Fruit fly (Drosophila melanogaster) whole organism, embryonic: Measurements from ENCODE around the gene Spx.

Experiments used
- Awh ChIP-seq: fragments of 200-800 bp; sonication (Bioruptor generic); IDR thresholded peaks from 2 replicates; pipeline ENCODE4, ENCODE4 v1.3.6; 2022; ENCODE audit warnings: missing biosample characterization, missing genetic modification characterization
- BEAF-32 ChIP-seq: fragments of 200-800 bp; sonication (Bioruptor generic); optimal IDR thresholded peaks from 3 replicates; lab custom pipeline; 2017; ENCODE audit warnings: missing biosample characterization, missing genetic modification characterization, mild to moderate bottlenecking, moderate library complexity, missing genetic modification reagents
- CG10431 ChIP-seq: fragments of 200-800 bp; sonication (Bioruptor generic); optimal IDR thresholded peaks from 3 replicates; lab custom pipeline; 2018; ENCODE audit warnings: missing biosample characterization, mild to moderate bottlenecking, missing genetic modification characterization
- CG10462 ChIP-seq: fragments of 200-800 bp; sonication (Bioruptor generic); optimal IDR thresholded peaks from 2 replicates; lab custom pipeline; 2016; ENCODE audit warnings: missing biosample characterization, missing genetic modification characterization
- CG1233 ChIP-seq: fragments of 200-800 bp; sonication (Bioruptor generic); optimal IDR thresholded peaks from 4 replicates; lab custom pipeline; 2018; ENCODE audit warnings: missing biosample characterization, mild to moderate bottlenecking, missing genetic modification characterization
- CG12744 ChIP-seq: fragments of 200-800 bp; sonication (Bioruptor generic); optimal IDR thresholded peaks from 2 replicates; lab custom pipeline; 2016; ENCODE audit warnings: missing biosample characterization, missing genetic modification characterization
- CG12942 ChIP-seq: fragments of 200-800 bp; sonication (Bioruptor generic); optimal IDR thresholded peaks from 3 replicates; lab custom pipeline; 2016; ENCODE audit warnings: missing biosample characterization, missing genetic modification characterization
- CG13775 ChIP-seq: fragments of 200-800 bp; sonication (Bioruptor generic); optimal IDR thresholded peaks from 3 replicates; lab custom pipeline; 2017; ENCODE audit warnings: missing biosample characterization, mild to moderate bottlenecking, missing genetic modification characterization
- CG14667 ChIP-seq: fragments of 200-800 bp; sonication (Bioruptor generic); IDR thresholded peaks from 2 replicates; pipeline ENCODE4 v1.3.6; 2022; ENCODE audit warnings: missing biosample characterization, missing genetic modification characterization
- CG1529 ChIP-seq: fragments of 200-800 bp; sonication (Bioruptor generic); optimal IDR thresholded peaks from 3 replicates; lab custom pipeline; 2018; ENCODE audit warnings: missing biosample characterization, missing genetic modification characterization
- CG15514 ChIP-seq: fragments of 200-800 bp; sonication (Bioruptor generic); optimal IDR thresholded peaks from 3 replicates; lab custom pipeline; 2017; ENCODE audit warnings: missing biosample characterization, missing genetic modification characterization, mild to moderate bottlenecking, moderate library complexity, missing genetic modification reagents
- CG1602 ChIP-seq: fragments of 200-800 bp; sonication (Bioruptor generic); optimal IDR thresholded peaks from 3 replicates; lab custom pipeline; 2016; ENCODE audit warnings: missing biosample characterization, missing genetic modification characterization
- CG17568 ChIP-seq: fragments of 200-800 bp; sonication (Bioruptor generic); optimal IDR thresholded peaks from 2 replicates; lab custom pipeline; 2018; ENCODE audit warnings: missing biosample characterization, mild to moderate bottlenecking, missing genetic modification characterization, moderate library complexity
- CG31388 ChIP-seq: fragments of 200-800 bp; sonication (Bioruptor generic); optimal IDR thresholded peaks from 2 replicates; lab custom pipeline; 2016; ENCODE audit warnings: missing biosample characterization, missing genetic modification characterization
- CG32532 ChIP-seq: fragments of 200-800 bp; sonication (Bioruptor generic); IDR thresholded peaks from 2 replicates; pipeline ENCODE4 v1.3.6; 2022; ENCODE audit warnings: missing biosample characterization, missing genetic modification characterization
- CG33213 ChIP-seq: fragments of 200-800 bp; sonication (Bioruptor generic); optimal IDR thresholded peaks from 3 replicates; lab custom pipeline; 2016; ENCODE audit warnings: missing biosample characterization, missing genetic modification characterization
- CG42726 ChIP-seq: fragments of 200-800 bp; sonication (Bioruptor generic); IDR thresholded peaks from 2 replicates; pipeline ENCODE4 v1.3.6; 2022; ENCODE audit warnings: missing biosample characterization, missing genetic modification characterization; ENCODE audit not compliant: partially characterized antibody
- CG6654 ChIP-seq: fragments of 200-800 bp; sonication (Bioruptor generic); optimal IDR thresholded peaks from 2 replicates; lab custom pipeline; 2017; ENCODE audit warnings: missing biosample characterization, mild to moderate bottlenecking, missing genetic modification characterization
- CG7987 ChIP-seq: fragments of 200-800 bp; sonication (Bioruptor generic); optimal IDR thresholded peaks from 2 replicates; lab custom pipeline; 2018; ENCODE audit warnings: missing biosample characterization, mild to moderate bottlenecking, missing genetic modification characterization, moderate library complexity
- Dref ChIP-seq: fragments of 200-800 bp; sonication (Bioruptor generic); IDR thresholded peaks from 2 replicates; pipeline ENCODE4 v1.3.6; 2022; ENCODE audit warnings: missing biosample characterization, missing genetic modification characterization
- Drgx ChIP-seq: fragments of 200-800 bp; sonication (Bioruptor generic); IDR thresholded peaks from 2 replicates; pipeline ENCODE4 v1.3.6; 2022; ENCODE audit warnings: missing biosample characterization, missing genetic modification characterization
- Fer1 ChIP-seq: fragments of 200-800 bp; sonication (Bioruptor generic); optimal IDR thresholded peaks from 2 replicates; lab custom pipeline; 2017; ENCODE audit warnings: missing biosample characterization, mild to moderate bottlenecking, missing genetic modification characterization
- NC2α ChIP-seq: fragments of 200-800 bp; sonication (Bioruptor generic); optimal IDR thresholded peaks from 2 replicates; lab custom pipeline; 2016; ENCODE audit warnings: missing biosample characterization, missing genetic modification characterization
- Neu2 ChIP-seq: fragments of 200-800 bp; sonication (Bioruptor generic); optimal IDR thresholded peaks from 3 replicates; lab custom pipeline; 2016; ENCODE audit warnings: missing biosample characterization, missing genetic modification characterization, borderline replicate concordance
- Optix ChIP-seq: fragments of 200-800 bp; sonication (Bioruptor generic); IDR thresholded peaks from 3 replicates; pipeline ENCODE4 v1.3.6; 2022; ENCODE audit warnings: missing biosample characterization, missing genetic modification characterization
- Rx ChIP-seq: fragments of 200-800 bp; sonication (Bioruptor generic); IDR thresholded peaks from 2 replicates; pipeline ENCODE4 v1.3.6; 2022; ENCODE audit warnings: missing biosample characterization, missing genetic modification characterization
- Six4 ChIP-seq: fragments of 200-800 bp; sonication (Bioruptor generic); optimal IDR thresholded peaks from 2 replicates; lab custom pipeline; 2016; ENCODE audit warnings: missing biosample characterization, missing genetic modification characterization
- Spps ChIP-seq: fragments of 200-800 bp; sonication (Bioruptor generic); optimal IDR thresholded peaks from 2 replicates; lab custom pipeline; 2018; ENCODE audit warnings: missing biosample characterization, mild to moderate bottlenecking, missing genetic modification characterization
- Xrp1 ChIP-seq: fragments of 200-800 bp; sonication (Bioruptor generic); IDR thresholded peaks from 2 replicates; pipeline ENCODE4 v1.3.6; 2022; ENCODE audit warnings: missing biosample characterization, missing genetic modification characterization
- aop ChIP-seq: fragments of 200-800 bp; sonication (Bioruptor generic); IDR thresholded peaks from 2 replicates; pipeline ENCODE4 v1.3.6; 2022; ENCODE audit warnings: missing biosample characterization, missing genetic modification characterization
- bbx ChIP-seq: fragments of 200-800 bp; sonication (Bioruptor generic); IDR thresholded peaks from 2 replicates; pipeline ENCODE4 v1.3.6; 2022; ENCODE audit warnings: missing biosample characterization, missing genetic modification characterization; ENCODE audit not compliant: partially characterized antibody
- chinmo ChIP-seq: fragments of 200-800 bp; sonication (Bioruptor generic); IDR thresholded peaks from 4 replicates; pipeline ENCODE4 v1.3.6; 2022; ENCODE audit warnings: missing biosample characterization, missing genetic modification characterization; ENCODE audit not compliant: partially characterized antibody
- croc ChIP-seq: fragments of 200-800 bp; sonication (Bioruptor generic); conservative IDR thresholded peaks from 3 replicates; pipeline ENCODE4 v1.3.6; 2022; ENCODE audit warnings: missing biosample characterization, missing genetic modification characterization
- dan ChIP-seq: fragments of 200-800 bp; sonication (Bioruptor generic); IDR thresholded peaks from 2 replicates; pipeline ENCODE4 v1.3.6; 2022; ENCODE audit warnings: missing biosample characterization, missing genetic modification characterization
- en ChIP-seq: fragments of 200-800 bp; sonication (Bioruptor generic); optimal IDR thresholded peaks from 2 replicates; lab custom pipeline; 2016; ENCODE audit warnings: missing biosample characterization, missing genetic modification characterization
- eve ChIP-seq, 2 experiments: fragments of >200 bp; optimal IDR thresholded peaks; 2 replicates each; lab custom pipeline; 2017; ENCODE audit warnings: missing biosample characterization in 2 of 2, missing genetic modification characterization in 2 of 2
- eyg ChIP-seq: fragments of 200-800 bp; sonication (Bioruptor generic); optimal IDR thresholded peaks from 3 replicates; lab custom pipeline; 2016; ENCODE audit warnings: missing biosample characterization, missing genetic modification characterization
- gce ChIP-seq: fragments of 200-800 bp; sonication (Bioruptor generic); IDR thresholded peaks from 3 replicates; pipeline ENCODE4 v1.3.6; 2022; ENCODE audit warnings: missing biosample characterization, missing genetic modification characterization
- hbn ChIP-seq: fragments of 200-800 bp; sonication (Bioruptor generic); IDR thresholded peaks from 2 replicates; pipeline ENCODE4 v1.3.6; 2022; ENCODE audit warnings: missing biosample characterization, missing genetic modification characterization; ENCODE audit not compliant: partially characterized antibody
- lmd ChIP-seq: fragments of 200-800 bp; sonication (Bioruptor generic); IDR thresholded peaks from 2 replicates; pipeline ENCODE4 v1.3.6; 2022; ENCODE audit warnings: missing biosample characterization, missing genetic modification characterization
- luna ChIP-seq: fragments of 200-800 bp; sonication (Bioruptor generic); optimal IDR thresholded peaks from 2 replicates; lab custom pipeline; 2016; ENCODE audit warnings: missing biosample characterization, missing genetic modification characterization
- maf-S ChIP-seq: fragments of 200-800 bp; sonication (Bioruptor generic); optimal IDR thresholded peaks from 2 replicates; lab custom pipeline; 2016; ENCODE audit warnings: missing biosample characterization, missing genetic modification characterization
- nerfin-2 ChIP-seq: fragments of 200-800 bp; sonication (Bioruptor generic); IDR thresholded peaks from 2 replicates; pipeline ENCODE4 v1.3.6; 2022; ENCODE audit warnings: missing biosample characterization, missing genetic modification characterization; ENCODE audit not compliant: partially characterized antibody
- otp ChIP-seq: fragments of 200-800 bp; sonication (Bioruptor generic); IDR thresholded peaks from 3 replicates; pipeline ENCODE4, ENCODE4 v1.3.6; 2022; ENCODE audit warnings: missing biosample characterization, missing genetic modification characterization
- pan ChIP-seq, 4 experiments: fragments of >200 bp in 3 of 4; fragments of 200-800 bp in 1 of 4; sonication (Bioruptor generic) in 1 of 4; optimal IDR thresholded peaks in 3 of 4; IDR thresholded peaks in 1 of 4; 2 replicates each; pipeline versions ENCODE4 v1.3.6 to Lab custom; 2017 to 2022; ENCODE audit warnings: missing biosample characterization in 2 of 4, missing genetic modification characterization in 2 of 4, mixed read lengths in 1 of 4
- pzg ChIP-seq: fragments of 200-800 bp; sonication (Bioruptor generic); optimal IDR thresholded peaks from 3 replicates; lab custom pipeline; 2018; ENCODE audit warnings: missing biosample characterization, mild to moderate bottlenecking, missing genetic modification characterization, moderate library complexity
- sna ChIP-seq: fragments of 200-800 bp; sonication (Bioruptor generic); IDR thresholded peaks from 2 replicates; pipeline ENCODE4 v1.3.6; 2022; ENCODE audit warnings: missing biosample characterization, missing genetic modification characterization; ENCODE audit not compliant: partially characterized antibody
- unpg ChIP-seq: fragments of 200-800 bp; sonication (Bioruptor generic); optimal IDR thresholded peaks from 3 replicates; lab custom pipeline; 2018; ENCODE audit warnings: missing biosample characterization, mild to moderate bottlenecking, missing genetic modification characterization, moderate library complexity
- usp ChIP-seq: fragments of >200 bp; optimal IDR thresholded peaks from 2 replicates; lab custom pipeline; 2017; ENCODE audit warnings: missing biosample characterization, missing genetic modification characterization
- wor ChIP-seq: fragments of 200-800 bp; sonication (Bioruptor generic); IDR thresholded peaks from 2 replicates; pipeline ENCODE4 v1.3.6; 2022; ENCODE audit warnings: missing biosample characterization, missing genetic modification characterization

Gene Spx

dm6 chrX:6287842-6288241 lies 32.2 kb downstream of the Spx start, which contains the start of the genes Top3beta and wuho (continued):
- TF ChIP-seq chinmo (GFP tag; lab: Robert Waterston, UW) (peak; percentile 85; the same call in 2 of the 4 replicates), CG1529 (GFP tag; lab: Kevin White, UChicago) (no peak), CG1602 (GFP tag; lab: Kevin White, UChicago) (no peak), CG31388 (GFP tag; lab: Kevin White, UChicago) (no peak), dan (GFP tag; lab: Robert Waterston, UW) (no peak), CG12744 (GFP tag; lab: Kevin White, UChicago) (peak; percentile 4), pzg (GFP tag; lab: Kevin White, UChicago) (peak; percentile 100), en (GFP tag; lab: Kevin White, UChicago) (no peak), luna (GFP tag; lab: Kevin White, UChicago) (peak; percentile 15), Xrp1 (GFP tag; lab: Robert Waterston, UW) (no peak), bbx (GFP tag; lab: Robert Waterston, UW) (peak; percentile 79), CG1233 (GFP tag; lab: Kevin White, UChicago) (no peak), CG32532 (GFP tag; lab: Robert Waterston, UW) (0 out of 2 replicates have a peak, but pooled peaks have one; percentile 15), BEAF-32 (GFP tag; lab: Kevin White, UChicago) (peak; percentile 66), pan (optimal IDR thresholded peaks at IDR 0.05; lab: Kevin White, UChicago) (no peak), pan (GFP tag; optimal IDR thresholded peaks at IDR 0.05 in 1 of 2, IDR thresholded peaks at IDR 0.05 in 1 of 2) (no peak), gce (no peak), lmd (GFP tag; lab: Robert Waterston, UW) (no peak), CG33213 (GFP tag; lab: Kevin White, UChicago) (peak; percentile 81), CG10431 (GFP tag; lab: Kevin White, UChicago) (no peak), CG7987 (peak; percentile 65), usp (GFP tag; lab: Kevin White, UChicago) (no peak), eyg (GFP tag; lab: Kevin White, UChicago) (peak; percentile 13), sna (GFP tag; lab: Robert Waterston, UW) (peak; percentile 70), Drgx (GFP tag; lab: Robert Waterston, UW) (no peak), CG42726 (GFP tag; lab: Robert Waterston, UW) (peak; percentile 47; the same call in 1 of the 2 replicates), otp (no peak), CG6654 (GFP tag; lab: Kevin White, UChicago) (no peak), wor (GFP tag; lab: Robert Waterston, UW) (no peak), Six4 (GFP tag; lab: Kevin White, UChicago) (no peak), Spps (tag; lab: Kevin White, UChicago) (peak; percentile 6), eve (GFP tag; optimal IDR thresholded peaks at IDR 0.05; lab: Kevin White, UChicago) (no peak), croc (GFP tag; lab: Robert Waterston, UW) (no peak), Fer1 (peak; percentile 68), CG17568 (no peak), Rx (no peak), aop (GFP tag; lab: Robert Waterston, UW) (no peak), CG13775 (no peak), Neu2 (GFP tag; lab: Kevin White, UChicago) (no peak), CG10462 (no peak), Awh (GFP tag; lab: Robert Waterston, UW) (no peak), NC2α (GFP tag; lab: Kevin White, UChicago) (no peak), nerfin-2 (peak; percentile 18; the same call in 1 of the 2 replicates), CG15514 (GFP tag; lab: Kevin White, UChicago) (peak; percentile 88), hbn (GFP tag; lab: Robert Waterston, UW) (peak; percentile 63; the same call in 1 of the 2 replicates), CG14667 (GFP tag; lab: Robert Waterston, UW) (no peak), unpg (GFP tag; lab: Kevin White, UChicago) (peak; percentile 28), Optix (no peak), Dref (GFP tag; lab: Robert Waterston, UW) (peak; percentile 88), CG12942 (GFP tag; lab: Kevin White, UChicago) (no peak), maf-S (peak; percentile 57)
